Worm (Caenorhabditis elegans): Measurements from ENCODE around the gene T10H9.1.

Gene T10H9.1

DNA sequence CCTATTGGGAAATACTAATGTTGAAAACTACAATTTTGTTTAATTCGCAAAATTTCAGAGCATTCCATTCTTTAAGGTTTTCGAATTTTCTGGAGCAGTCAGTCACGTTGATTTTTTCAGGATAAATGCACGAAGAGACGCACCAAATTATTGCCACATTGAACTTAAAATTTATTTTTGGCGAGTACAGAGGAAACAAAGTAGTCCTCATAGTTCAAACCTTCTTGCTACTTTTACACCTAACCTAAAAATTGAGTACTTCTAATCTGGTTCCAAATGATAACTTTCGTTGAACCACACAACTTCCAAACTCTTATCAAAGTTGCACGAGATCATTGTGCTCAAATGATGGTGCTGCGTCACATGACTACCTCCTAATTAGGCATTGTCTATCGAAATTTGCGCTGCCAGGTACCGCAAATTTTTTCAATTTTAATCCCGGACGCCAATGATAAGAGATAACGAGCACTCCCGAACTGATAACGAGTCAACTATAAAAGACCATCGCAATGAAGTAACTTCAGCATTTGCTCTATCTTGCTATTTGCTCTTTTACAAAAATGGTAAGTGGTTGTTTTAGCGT is 35.2 kb upstream of the T10H9.1 start, which contains the start of gene cpr-4 (continued):
- TF ChIP-seq mxl-3 (GFP tag; optimal IDR thresholded peaks at IDR 0.05) (peak; percentile 12), ceh-82 (tag; optimal IDR thresholded peaks at IDR 0.05) (no peak), fos-1 (tag; optimal IDR thresholded peaks at IDR 0.05) (peak; percentile 8), jun-1 (tag; optimal IDR thresholded peaks at IDR 0.05) (peak; percentile 27), ama-1 (optimal IDR thresholded peaks at IDR 0.05) (no peak), lin-29 (GFP tag; IDR thresholded peaks at IDR 0.05) (no peak), ceh-44 (GFP tag; IDR thresholded peaks at IDR 0.05) (no peak), snpc-1.2 (GFP tag; IDR thresholded peaks at IDR 0.05) (no peak), ceh-62 (tag; optimal IDR thresholded peaks at IDR 0.05) (no peak), nhr-102 (tag; optimal IDR thresholded peaks at IDR 0.05) (peak; percentile 74), T26A8.4 (GFP tag; IDR thresholded peaks at IDR 0.05) (no peak), mep-1 (tag; optimal IDR thresholded peaks at IDR 0.05) (peak; percentile 45), lin-1 (GFP tag; IDR thresholded peaks at IDR 0.05) (peak; percentile 77; the same call in 1 of the 2 replicates), mes-2 (tag; optimal IDR thresholded peaks at IDR 0.05; ENCODE audit: poor library complexity, severe bottlenecking) (peak; percentile 38), lsy-2 (tag; optimal IDR thresholded peaks at IDR 0.05) (no peak), saeg-2 (GFP tag; IDR thresholded peaks at IDR 0.05) (peak; percentile 64; the same call in 1 of the 2 replicates), zfp-2 (tag; optimal IDR thresholded peaks at IDR 0.05) (no peak), unc-39 (tag; optimal IDR thresholded peaks at IDR 0.05) (no peak), daf-8 (GFP tag; IDR thresholded peaks at IDR 0.05) (no peak), php-3 (GFP tag; IDR thresholded peaks at IDR 0.05) (peak; percentile 28; the same call in 1 of the 2 replicates), F26F4.8 (GFP tag; conservative IDR thresholded peaks at IDR 0.05) (no peak), F37D6.2 (tag; optimal IDR thresholded peaks at IDR 0.05) (no peak), ces-1 (GFP tag; optimal IDR thresholded peaks at IDR 0.05) (no peak), sdz-12 (GFP tag; optimal IDR thresholded peaks at IDR 0.05) (no peak)

ce11 chrV:6614968-6615367 is 34.4 kb upstream of the T10H9.1 start:
- TF ChIP-seq set-16 (GFP tag; IDR thresholded peaks at IDR 0.05): peak; percentile 73
- no peak for TF ChIP-seq R02D3.7 (tag; optimal IDR thresholded peaks at IDR 0.05)
- peak; percentile 74 for TF ChIP-seq aha-1 (tag)
- no peak for TF ChIP-seq ces-1 (GFP tag; optimal IDR thresholded peaks at IDR 0.05)

DNA sequence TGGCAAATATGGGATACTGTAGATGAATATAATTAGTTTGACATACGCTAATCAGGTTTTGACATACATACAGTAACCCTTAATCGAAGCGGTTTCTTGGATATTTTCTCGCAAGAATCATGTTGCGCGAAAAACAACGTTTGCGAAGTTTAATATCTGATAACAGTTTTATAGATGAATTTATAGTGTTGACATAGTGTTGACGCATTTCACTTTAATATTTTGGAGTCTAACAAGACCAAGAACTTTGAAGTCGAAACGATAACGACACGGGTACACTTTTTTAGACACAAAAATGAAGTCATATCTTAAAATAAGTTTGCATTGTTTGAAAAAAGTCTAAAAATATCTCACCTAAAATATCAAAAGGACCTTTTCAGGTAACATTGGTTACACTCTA is 33.1 kb upstream of the T10H9.1 start:
- TF ChIP-seq rbr-2 (tag; optimal IDR thresholded peaks at IDR 0.05) (no peak), nhr-28 (tag; optimal IDR thresholded peaks at IDR 0.05) (peak; percentile 95), fkh-10 (GFP tag; optimal IDR thresholded peaks at IDR 0.05) (no peak), mes-2 (tag; optimal IDR thresholded peaks at IDR 0.05; ENCODE audit: poor library complexity, severe bottlenecking) (no peak), pqm-1 (tag; optimal IDR thresholded peaks at IDR 0.05) (peak; percentile 52), daf-16 (GFP tag; optimal IDR thresholded peaks at IDR 0.05) (no peak), daf-16 (tag; optimal IDR thresholded peaks at IDR 0.05) (peak; percentile 88), tag-97 (GFP tag; IDR thresholded peaks at IDR 0.05) (no peak), dmd-6 (GFP tag; IDR thresholded peaks at IDR 0.05) (peak; percentile 46; the same call in 1 of the 2 replicates)

DNA sequence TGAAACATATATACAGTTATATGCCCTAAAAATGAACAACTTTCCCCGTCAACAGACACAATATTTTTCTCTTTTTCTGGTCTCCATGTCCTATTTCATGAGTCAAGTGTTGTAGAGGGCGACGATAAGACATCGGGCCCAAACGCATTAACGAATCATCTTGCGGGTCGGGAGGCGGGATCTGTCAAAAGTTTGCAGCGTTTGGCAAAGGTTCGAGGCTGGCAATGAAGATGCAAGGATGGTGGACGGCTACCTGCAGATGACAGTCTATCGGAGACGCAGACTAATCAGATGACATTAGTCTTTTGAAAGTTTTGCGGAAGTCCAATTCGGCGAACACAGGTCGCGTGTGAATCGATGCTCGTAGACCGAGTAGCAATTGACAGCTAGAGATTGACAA is 28.6 kb upstream of the T10H9.1 start:
- TF ChIP-seq unc-62 (GFP tag; optimal IDR thresholded peaks at IDR 0.05 in 1 of 2) (no peak), unc-62 (tag; optimal IDR thresholded peaks at IDR 0.05) (no peak), mes-2 (tag; optimal IDR thresholded peaks at IDR 0.05; ENCODE audit: poor library complexity, severe bottlenecking) (no peak), F49E8.2 (tag; optimal IDR thresholded peaks at IDR 0.05; ENCODE audit: borderline replicate concordance) (no peak)

Data from whole organism, L4 larva.